Worm (Caenorhabditis elegans): ENCODE results near the gene fbxb-118.

The fbxb-118 gene

ce11 chrII:4028276-4028675 lies 35.6 kb downstream of the fbxb-118 start, which contains the start of gene K07D4.9:
Gene K07D4.9 (plus strand): TSS chrII:4028576.
- TF ChIP-seq lsy-2 (tag; optimal IDR thresholded peaks at IDR 0.05) (no peak), C16A3.4 (tag; optimal IDR thresholded peaks at IDR 0.05) (no peak), C34B4.2 (tag; optimal IDR thresholded peaks at IDR 0.05) (no peak), dpl-1 (GFP tag; optimal IDR thresholded peaks at IDR 0.05) (no peak), mdl-1 (tag; optimal IDR thresholded peaks at IDR 0.05) (no peak), fkh-10 (GFP tag; optimal IDR thresholded peaks at IDR 0.05) (no peak), aha-1 (tag; optimal IDR thresholded peaks at IDR 0.05) (no peak), blmp-1 (tag; optimal IDR thresholded peaks at IDR 0.05) (no peak), ceh-8 (GFP tag; optimal IDR thresholded peaks at IDR 0.05) (no peak), fkh-8 (tag; optimal IDR thresholded peaks at IDR 0.05) (no peak), ceh-82 (tag; optimal IDR thresholded peaks at IDR 0.05) (no peak), ceh-88 (GFP tag; IDR thresholded peaks at IDR 0.05) (no peak), swsn-7 (tag; optimal IDR thresholded peaks at IDR 0.05) (no peak), sup-37 (GFP tag; optimal IDR thresholded peaks at IDR 0.05) (no peak), nhr-11 (tag; optimal IDR thresholded peaks at IDR 0.05) (no peak), skn-1 (tag; optimal IDR thresholded peaks at IDR 0.05) (no peak), unc-30 (tag; optimal IDR thresholded peaks at IDR 0.05) (no peak), fos-1 (tag; optimal IDR thresholded peaks at IDR 0.05) (no peak)

- TF ChIP-seq snu-23 (GFP tag; optimal IDR thresholded peaks at IDR 0.05) (no peak), nhr-19 (GFP tag; conservative IDR thresholded peaks at IDR 0.05) (no peak), aha-1 (tag; optimal IDR thresholded peaks at IDR 0.05) (no peak), zip-4 (GFP tag; optimal IDR thresholded peaks at IDR 0.05) (no peak), egl-13 (tag; optimal IDR thresholded peaks at IDR 0.05) (no peak), efl-1 (optimal IDR thresholded peaks at IDR 0.05) (no peak), efl-1 (GFP tag; optimal IDR thresholded peaks at IDR 0.05 in 1 of 2) (no peak), unc-130 (tag; optimal IDR thresholded peaks at IDR 0.05) (no peak), swsn-7 (tag; optimal IDR thresholded peaks at IDR 0.05) (no peak), elt-2 (tag; optimal IDR thresholded peaks at IDR 0.05) (no peak), hlh-4 (tag; optimal IDR thresholded peaks at IDR 0.05) (no peak), nhr-47 (tag; optimal IDR thresholded peaks at IDR 0.05) (no peak), xbp-1 (tag; optimal IDR thresholded peaks at IDR 0.05) (no peak), lin-13 (GFP tag; optimal IDR thresholded peaks at IDR 0.05) (no peak), grh-1 (GFP tag; IDR thresholded peaks at IDR 0.05) (no peak), ztf-11 (tag; optimal IDR thresholded peaks at IDR 0.05) (no peak), nhr-11 (tag; optimal IDR thresholded peaks at IDR 0.05) (no peak), C16A3.4 (tag; optimal IDR thresholded peaks at IDR 0.05) (no peak), fos-1 (tag; optimal IDR thresholded peaks at IDR 0.05) (no peak), tlp-1 (tag; optimal IDR thresholded peaks at IDR 0.05) (no peak)
Measured at ce11 chrII:4025462-4025861, 38.4 kb downstream of the fbxb-118 start, which contains the start of gene K07D4.5. Gene K07D4.5 (minus strand): TSS chrII:4025562.

- TF ChIP-seq efl-1 (optimal IDR thresholded peaks at IDR 0.05) (no peak), efl-1 (GFP tag; optimal IDR thresholded peaks at IDR 0.05 in 1 of 2) (peak in 1 of 2 experiments; percentile 20), swsn-7 (tag; optimal IDR thresholded peaks at IDR 0.05) (no peak)
Measured at ce11 chrII:4018617-4019016, 45.3 kb downstream of the fbxb-118 start, which contains the start of gene K07D4.6. Gene K07D4.6 (minus strand): TSS chrII:4018717.

Measured in whole organism, L1 larva.